Fruit fly (Drosophila melanogaster): ENCODE measurements around the gene trx.
A peak's percentile ranks its signal among the peaks of the same experiment; 100 is the strongest.

The trx gene

dm6 chr3R:14310062-14310461 lies 23.4 kb upstream of the trx start, which contains the start of gene CG31321:
Gene CG31321 (plus strand): TSS chr3R:14310362.
- no peak for TF ChIP-seq CG16779 (tag; optimal IDR thresholded peaks at IDR 0.05)
- TF ChIP-seq CG3919 (GFP tag; optimal IDR thresholded peaks at IDR 0.05) = no peak
- TF ChIP-seq Hr4 (GFP tag; optimal IDR thresholded peaks at IDR 0.05) = no peak
- TF ChIP-seq Sox14 (GFP tag; optimal IDR thresholded peaks at IDR 0.05) = no peak
- no peak for TF ChIP-seq Eip78C (GFP tag)
- no peak for TF ChIP-seq fd85E (GFP tag; optimal IDR thresholded peaks at IDR 0.05)
- no peak for TF ChIP-seq achi (GFP tag; optimal IDR thresholded peaks at IDR 0.05)

- TF ChIP-seq CG11902 (GFP tag; optimal IDR thresholded peaks at IDR 0.05) (no peak), CG31627 (GFP tag; optimal IDR thresholded peaks at IDR 0.05) (peak; percentile 27), acj6 (GFP tag; optimal IDR thresholded peaks at IDR 0.05) (no peak), fkh (GFP tag; optimal IDR thresholded peaks at IDR 0.05) (peak; percentile 68), Hr38 (GFP tag; optimal IDR thresholded peaks at IDR 0.05) (no peak), spab (GFP tag; optimal IDR thresholded peaks at IDR 0.05) (no peak), Sox102F (GFP tag; optimal IDR thresholded peaks at IDR 0.05) (no peak), esn (GFP tag; optimal IDR thresholded peaks at IDR 0.05) (peak; percentile 35), CG34406 (GFP tag; optimal IDR thresholded peaks at IDR 0.05) (peak; percentile 33), Sox14 (GFP tag; optimal IDR thresholded peaks at IDR 0.05) (peak; percentile 62), Gug (GFP tag; IDR thresholded peaks at IDR 0.05) (0 out of 2 replicates have a peak, but pooled peaks have one; percentile 30), CG16779 (tag; optimal IDR thresholded peaks at IDR 0.05) (no peak), CG6792 (GFP tag; optimal IDR thresholded peaks at IDR 0.05) (peak; percentile 15), lz (GFP tag; optimal IDR thresholded peaks at IDR 0.05) (peak; percentile 33), dsx (GFP tag; optimal IDR thresholded peaks at IDR 0.05; ENCODE audit: poor library complexity, severe bottlenecking) (no peak), dac (GFP tag; optimal IDR thresholded peaks at IDR 0.05) (no peak), CG6276 (GFP tag; optimal IDR thresholded peaks at IDR 0.05) (no peak), Sox15 (GFP tag; optimal IDR thresholded peaks at IDR 0.05) (peak; percentile 37), CG32006 (GFP tag; optimal IDR thresholded peaks at IDR 0.05) (no peak), CG4318 (GFP tag; optimal IDR thresholded peaks at IDR 0.05) (no peak), Ets96B (tag; optimal IDR thresholded peaks at IDR 0.05) (peak; percentile 45), topi (GFP tag; optimal IDR thresholded peaks at IDR 0.05) (peak; percentile 7), Eip75B (GFP tag; optimal IDR thresholded peaks at IDR 0.05) (no peak), cyc (GFP tag; optimal IDR thresholded peaks at IDR 0.05) (peak; percentile 37), Eip78C (GFP tag) (peak; percentile 58), salr (GFP tag; optimal IDR thresholded peaks at IDR 0.05) (no peak), CG8632 (GFP tag; optimal IDR thresholded peaks at IDR 0.05) (peak; percentile 26), fd59A (GFP tag; optimal IDR thresholded peaks at IDR 0.05) (peak; percentile 12), Blimp-1 (GFP tag; optimal IDR thresholded peaks at IDR 0.05) (no peak), CG8319 (GFP tag; optimal IDR thresholded peaks at IDR 0.05) (no peak), CG3032 (tag; optimal IDR thresholded peaks at IDR 0.05) (peak; percentile 56), eg (GFP tag; IDR thresholded peaks at IDR 0.05) (peak; percentile 32; the same call in 1 of the 3 replicates), Hr39 (GFP tag; optimal IDR thresholded peaks at IDR 0.05) (no peak), Met (GFP tag; optimal IDR thresholded peaks at IDR 0.05) (no peak), achi (GFP tag; optimal IDR thresholded peaks at IDR 0.05) (no peak), Smox (GFP tag; optimal IDR thresholded peaks at IDR 0.05) (no peak), CG15336 (GFP tag; IDR thresholded peaks at IDR 0.05) (peak; percentile 10; the same call in 1 of the 2 replicates), CG6854 (GFP tag; optimal IDR thresholded peaks at IDR 0.05) (no peak)
These were observed 22.1 kb upstream of the trx start, which contains the start of gene Polr2I for dm6 chr3R:14308801-14309217. Gene Polr2I (plus strand): TSS chr3R:14309089.
